Worm (Caenorhabditis elegans) whole organism, midembryonic: Measurements from ENCODE around the gene imp-3.

Experiments used
- T22C8.4 ChIP-seq: fragments of 200-800 bp; sonication (Bioruptor generic); IDR thresholded peaks from 2 replicates; pipeline ENCODE4 v1.3.6; 2022; ENCODE audit warnings: missing genetic modification characterization, missing compliant biosample characterization
- cog-1 ChIP-seq: sonication (generic microtip); optimal IDR thresholded peaks from 2 replicates; lab custom pipeline; 2016; ENCODE audit warnings: missing genetic modification characterization, missing compliant biosample characterization
- flt-1 ChIP-seq: fragments of 200-800 bp; sonication (Bioruptor generic); IDR thresholded peaks from 2 replicates; pipeline ENCODE4 v1.3.6; 2022; ENCODE audit warnings: missing genetic modification characterization, missing compliant biosample characterization
- klf-2 ChIP-seq: fragments of 200-800 bp; sonication (Bioruptor generic); conservative IDR thresholded peaks from 2 replicates; pipeline ENCODE4 v1.3.6; 2022; ENCODE audit warnings: missing genetic modification reagents, missing genetic modification characterization, missing compliant biosample characterization
- med-1 ChIP-seq: sonication (generic microtip); optimal IDR thresholded peaks from 2 replicates; lab custom pipeline; 2017; ENCODE audit warnings: missing genetic modification characterization, mild to moderate bottlenecking, missing compliant biosample characterization, antibody characterized with exemption, missing genetic modification reagents; ENCODE audit not compliant: insufficient read depth
- ref-1 ChIP-seq: fragments of 200-800 bp; sonication (Bioruptor generic); conservative IDR thresholded peaks from 2 replicates; pipeline ENCODE4 v1.3.6; 2022; ENCODE audit warnings: missing genetic modification reagents, missing genetic modification characterization, missing compliant biosample characterization
- tab-1 ChIP-seq: fragments of 200-800 bp; sonication (Bioruptor generic); IDR thresholded peaks from 2 replicates; pipeline ENCODE4 v1.3.6; 2022; ENCODE audit warnings: missing genetic modification characterization, missing compliant biosample characterization
- ztf-23 ChIP-seq: fragments of 200-800 bp; sonication (Bioruptor generic); IDR thresholded peaks from 2 replicates; pipeline ENCODE4 v1.3.6; 2022; ENCODE audit warnings: missing genetic modification reagents, missing genetic modification characterization, missing compliant biosample characterization
- ztf-29 ChIP-seq: fragments of 200-800 bp; sonication (Bioruptor generic); IDR thresholded peaks from 2 replicates; pipeline ENCODE4 v1.3.6; 2022; ENCODE audit warnings: missing genetic modification reagents, missing genetic modification characterization, missing compliant biosample characterization

The imp-3 gene

ce11 chrIV:7794709-7795108, 5.3 kb upstream of the imp-3 start, which contains the start of gene ntp-1:
TSS of gene ntp-1 (minus strand) at chrIV:7794809.
- no peak for TF ChIP-seq T22C8.4 (GFP tag; lab: Robert Waterston, UW)
- no peak for TF ChIP-seq tab-1 (GFP tag; lab: Robert Waterston, UW)
- no peak for TF ChIP-seq flt-1 (GFP tag; lab: Robert Waterston, UW)
- TF ChIP-seq ref-1 (GFP tag; lab: Robert Waterston, UW) = no peak
- no peak for TF ChIP-seq cog-1 (tag; lab: Kevin White, UChicago)
- no peak for TF ChIP-seq med-1 (GFP tag; lab: Kevin White, UChicago)
- TF ChIP-seq ztf-29 (GFP tag; lab: Robert Waterston, UW) = no peak

- no peak for TF ChIP-seq klf-2 (GFP tag; lab: Robert Waterston, UW)
- no peak for TF ChIP-seq med-1 (GFP tag; lab: Kevin White, UChicago)
- TF ChIP-seq ztf-23 (GFP tag; lab: Robert Waterston, UW) = no peak
- no peak for TF ChIP-seq T22C8.4 (GFP tag; lab: Robert Waterston, UW)
- TF ChIP-seq flt-1 (GFP tag; lab: Robert Waterston, UW) = no peak
Measured at ce11 chrIV:7791821-7792446, 2.5 kb upstream of the imp-3 start, which contains the start of gene C33H5.13. TSS of gene C33H5.13 (minus strand) at chrIV:7792263.

- TF ChIP-seq ztf-29 (GFP tag; lab: Robert Waterston, UW) = no peak
- TF ChIP-seq T22C8.4 (GFP tag; lab: Robert Waterston, UW) = no peak
- TF ChIP-seq flt-1 (GFP tag; lab: Robert Waterston, UW) = peak; percentile 67; the same call in 1 of the 2 replicates
- no peak for TF ChIP-seq klf-2 (GFP tag; lab: Robert Waterston, UW)
- TF ChIP-seq cog-1 (tag; lab: Kevin White, UChicago) = peak; percentile 73
Measured at ce11 chrIV:7790801-7791588, 1.6 kb upstream of the imp-3 start, which contains the start of gene rsp-6. TSS of gene rsp-6 (minus strand) at chrIV:7791229.

ce11 chrIV:7790151-7790691, 808 bp upstream of the imp-3 start:
- TF ChIP-seq ztf-23 (GFP tag; lab: Robert Waterston, UW) (no peak), ref-1 (GFP tag; lab: Robert Waterston, UW) (no peak), ztf-29 (GFP tag; lab: Robert Waterston, UW) (no peak), flt-1 (GFP tag; lab: Robert Waterston, UW) (no peak), tab-1 (GFP tag; lab: Robert Waterston, UW) (no peak), cog-1 (tag; lab: Kevin White, UChicago) (no peak), klf-2 (GFP tag; lab: Robert Waterston, UW) (no peak), T22C8.4 (GFP tag; lab: Robert Waterston, UW) (no peak), med-1 (GFP tag; lab: Kevin White, UChicago) (no peak)

- TF ChIP-seq cog-1 (tag; lab: Kevin White, UChicago) (peak; percentile 32), med-1 (GFP tag; lab: Kevin White, UChicago) (no peak)
Measured at ce11 chrIV:7785506-7786065, 3.8 kb downstream of the imp-3 start, which contains the start of gene tag-322. TSS of gene tag-322 (minus strand) at chrIV:7785556.

- no peak for TF ChIP-seq ztf-29 (GFP tag; lab: Robert Waterston, UW)
- TF ChIP-seq klf-2 (GFP tag; lab: Robert Waterston, UW) = no peak
- no peak for TF ChIP-seq ztf-23 (GFP tag; lab: Robert Waterston, UW)
- no peak for TF ChIP-seq flt-1 (GFP tag; lab: Robert Waterston, UW)
- TF ChIP-seq ref-1 (GFP tag; lab: Robert Waterston, UW) = no peak
- no peak for TF ChIP-seq med-1 (GFP tag; lab: Kevin White, UChicago)
- no peak for TF ChIP-seq tab-1 (GFP tag; lab: Robert Waterston, UW)
- no peak for TF ChIP-seq cog-1 (tag; lab: Kevin White, UChicago)
- no peak for TF ChIP-seq T22C8.4 (GFP tag; lab: Robert Waterston, UW)
Measured at ce11 chrIV:7783801-7784411, 5.5 kb downstream of the imp-3 start, which contains the start of gene tag-321. TSS of gene tag-321 (minus strand) at chrIV:7783851.

ce11 chrIV:7782292-7782691, 7.1 kb downstream of the imp-3 start, which contains the start of gene sec-10:
TSS of gene sec-10 (minus strand) at chrIV:7782499.
- TF ChIP-seq flt-1 (GFP tag; lab: Robert Waterston, UW) (no peak), ref-1 (GFP tag; lab: Robert Waterston, UW) (no peak), klf-2 (GFP tag; lab: Robert Waterston, UW) (no peak)

- TF ChIP-seq tab-1 (GFP tag; lab: Robert Waterston, UW) (no peak), flt-1 (GFP tag; lab: Robert Waterston, UW) (no peak), ztf-23 (GFP tag; lab: Robert Waterston, UW) (no peak), cog-1 (tag; lab: Kevin White, UChicago) (no peak), klf-2 (GFP tag; lab: Robert Waterston, UW) (no peak), med-1 (GFP tag; lab: Kevin White, UChicago) (no peak), ztf-29 (GFP tag; lab: Robert Waterston, UW) (no peak), ref-1 (GFP tag; lab: Robert Waterston, UW) (no peak), T22C8.4 (GFP tag; lab: Robert Waterston, UW) (no peak)
Measured at ce11 chrIV:7778865-7779264, 10.5 kb downstream of the imp-3 start, which contains the start of gene rpap-3. TSS of gene rpap-3 (minus strand) at chrIV:7778965.
